Worm (Caenorhabditis elegans) whole organism, L4 larva: ENCODE measurements around the gene tag-280.

Source experiments
- F49E8.2 ChIP-seq: sonication (generic microtip); optimal IDR thresholded peaks from 2 replicates; lab custom pipeline; 2016; ENCODE audit warnings: missing compliant biosample characterization, mild to moderate bottlenecking, missing genetic modification characterization, borderline replicate concordance
- ama-1 ChIP-seq: fragments of 150-350 bp; optimal IDR thresholded peaks from 2 replicates; lab custom pipeline; 2014; ENCODE audit warnings: inconsistent platforms, mixed read lengths
- ceh-44 ChIP-seq: fragments of 200-800 bp; sonication (Bioruptor generic); IDR thresholded peaks from 2 replicates; pipeline ENCODE4 v1.3.6; 2022; ENCODE audit warnings: missing genetic modification reagents, missing genetic modification characterization, missing compliant biosample characterization
- ceh-82 ChIP-seq: sonication (generic microtip); optimal IDR thresholded peaks from 2 replicates; lab custom pipeline; 2017; ENCODE audit warnings: missing biosample characterization, missing genetic modification characterization
- dpl-1 ChIP-seq: fragments of 150-350 bp; optimal IDR thresholded peaks from 2 replicates; lab custom pipeline; 2014; ENCODE audit warnings: missing biosample characterization, missing genetic modification reagents, missing genetic modification characterization
- egl-27 ChIP-seq: sonication (generic microtip); optimal IDR thresholded peaks from 3 replicates; lab custom pipeline; 2017; ENCODE audit warnings: missing biosample characterization, missing genetic modification reagents, missing genetic modification characterization
- mep-1 ChIP-seq: fragments of 150-350 bp; sonication (generic microtip); optimal IDR thresholded peaks from 3 replicates; lab custom pipeline; 2014; ENCODE audit warnings: missing biosample characterization, missing genetic modification characterization
- nhr-237 ChIP-seq: sonication (generic microtip); optimal IDR thresholded peaks from 2 replicates; lab custom pipeline; 2017; ENCODE audit warnings: missing biosample characterization, missing genetic modification characterization
- nhr-25 ChIP-seq: sonication (generic microtip); optimal IDR thresholded peaks from 2 replicates; lab custom pipeline; 2017; ENCODE audit warnings: missing genetic modification characterization, mild to moderate bottlenecking, missing compliant biosample characterization, antibody characterized with exemption, moderate library complexity, borderline replicate concordance; ENCODE audit not compliant: insufficient read depth
- nhr-41 ChIP-seq: fragments of 200-800 bp; sonication (Bioruptor generic); IDR thresholded peaks from 2 replicates; pipeline ENCODE4 v1.3.6; 2022; ENCODE audit warnings: missing genetic modification reagents, missing genetic modification characterization, missing compliant biosample characterization
- zag-1 ChIP-seq: fragments of 150-350 bp; optimal IDR thresholded peaks from 2 replicates; lab custom pipeline; 2014; ENCODE audit warnings: missing biosample characterization, missing genetic modification characterization

DNA sequence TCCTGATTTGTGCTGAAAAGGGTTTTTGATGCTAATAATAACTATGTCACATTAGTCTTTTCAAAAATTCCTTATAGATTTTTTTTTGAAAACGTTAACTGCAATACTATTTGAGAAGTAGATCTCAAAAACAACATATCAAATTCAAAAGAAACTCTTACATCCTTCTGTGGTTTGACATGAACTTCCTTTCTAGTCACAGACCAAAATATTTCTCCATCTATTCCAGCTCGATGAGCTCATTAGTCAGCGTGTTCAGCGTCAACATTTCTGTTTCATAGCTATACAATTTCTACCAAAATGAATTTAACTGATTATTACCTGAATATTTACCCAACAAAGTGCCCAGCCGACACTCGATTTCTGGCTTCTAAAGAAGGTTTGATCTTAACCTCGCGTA lies 48.2 kb downstream of the tag-280 start, which contains the start of gene srh-67:
- TF ChIP-seq mep-1 (tag; lab: Kevin White, UChicago) (no peak), nhr-41 (GFP tag; lab: Robert Waterston, UW) (no peak), ceh-82 (tag; lab: Kevin White, UChicago) (no peak), F49E8.2 (tag; lab: Kevin White, UChicago) (no peak), ama-1 (lab: Kevin White, UChicago) (no peak), egl-27 (tag; lab: Kevin White, UChicago) (no peak), nhr-237 (tag; lab: Kevin White, UChicago) (no peak), zag-1 (no peak), dpl-1 (no peak), nhr-25 (tag; lab: Kevin White, UChicago) (no peak), ceh-44 (GFP tag; lab: Robert Waterston, UW) (no peak)
